Worm (Caenorhabditis elegans) whole organism, L3 larva: ENCODE results near the gene R06B10.7.

Source experiments
- ZK546.5 ChIP-seq: sonication (generic microtip); optimal IDR thresholded peaks from 2 replicates; lab custom pipeline; 2017; ENCODE audit warnings: missing biosample characterization, missing genetic modification characterization
- ama-1 ChIP-seq: fragments of 150-350 bp; optimal IDR thresholded peaks from 2 replicates; lab custom pipeline; 2018
- daf-12 ChIP-seq: fragments of 150-350 bp; optimal IDR thresholded peaks from 2 replicates; lab custom pipeline; 2014; ENCODE audit warnings: missing biosample characterization, missing genetic modification reagents, missing genetic modification characterization
- elt-1 ChIP-seq: fragments of 150-350 bp; optimal IDR thresholded peaks from 2 replicates; lab custom pipeline; 2014; ENCODE audit warnings: missing biosample characterization, missing genetic modification characterization
- elt-2 ChIP-seq: sonication (generic microtip); optimal IDR thresholded peaks from 2 replicates; lab custom pipeline; 2016; ENCODE audit warnings: missing genetic modification reagents, mild to moderate bottlenecking, missing genetic modification characterization, missing compliant biosample characterization
- fos-1 ChIP-seq: fragments of 150-350 bp; optimal IDR thresholded peaks from 2 replicates; lab custom pipeline; 2014; ENCODE audit warnings: missing biosample characterization, missing genetic modification characterization
- nhr-25 ChIP-seq: sonication (generic microtip); optimal IDR thresholded peaks from 2 replicates; lab custom pipeline; 2017; ENCODE audit warnings: missing biosample characterization, missing genetic modification characterization
- skn-1 ChIP-seq: fragments of 150-350 bp; optimal IDR thresholded peaks from 2 replicates; lab custom pipeline; 2014; ENCODE audit warnings: missing biosample characterization, missing genetic modification characterization

- TF ChIP-seq fos-1 (tag; lab: Kevin White, UChicago) (no peak), skn-1 (tag; lab: Kevin White, UChicago) (no peak), daf-12 (tag; lab: Kevin White, UChicago) (no peak), ama-1 (lab: Kevin White, UChicago) (no peak), nhr-25 (tag; lab: Kevin White, UChicago) (no peak), elt-2 (tag; lab: Kevin White, UChicago) (peak; percentile 76), elt-1 (tag; lab: Kevin White, UChicago) (no peak), ZK546.5 (tag; lab: Kevin White, UChicago) (no peak)
Measured at ce11 chrIII:1028233-1028632, 27.0 kb upstream of the R06B10.7 start.
